Worm (Caenorhabditis elegans) whole organism, early embryonic: ENCODE measurements around the gene gcy-34.

Experiments used
- B0310.2 ChIP-seq: sonication (generic microtip); optimal IDR thresholded peaks from 2 replicates; lab custom pipeline; 2016; ENCODE audit warnings: mild to moderate bottlenecking, missing genetic modification characterization, missing compliant biosample characterization
- ama-1 ChIP-seq: fragments of 150-350 bp; optimal IDR thresholded peaks from 2 replicates; lab custom pipeline; 2014
- ceh-13 ChIP-seq: fragments of 200-800 bp; sonication (Bioruptor generic); optimal IDR thresholded peaks from 2 replicates; lab custom pipeline; 2018; ENCODE audit warnings: mild to moderate bottlenecking, missing genetic modification characterization, missing compliant biosample characterization
- ceh-36 ChIP-seq: sonication (generic microtip); optimal IDR thresholded peaks from 2 replicates; lab custom pipeline; 2016; ENCODE audit warnings: missing genetic modification characterization, inconsistent platforms, missing compliant biosample characterization
- flt-1 ChIP-seq: fragments of 200-800 bp; sonication (Bioruptor generic); IDR thresholded peaks from 2 replicates; pipeline ENCODE4 v1.3.6; 2022; ENCODE audit warnings: missing genetic modification characterization, missing compliant biosample characterization
- hmbx-1 ChIP-seq: sonication (generic microtip); optimal IDR thresholded peaks from 2 replicates; lab custom pipeline; 2016; ENCODE audit warnings: mild to moderate bottlenecking, missing genetic modification characterization, missing compliant biosample characterization
- hnd-1 ChIP-seq: sonication (generic microtip); optimal IDR thresholded peaks from 2 replicates; lab custom pipeline; 2016; ENCODE audit warnings: missing genetic modification characterization, missing compliant biosample characterization
- pes-1 ChIP-seq: fragments of 200-800 bp; sonication (Bioruptor generic); IDR thresholded peaks from 2 replicates; pipeline ENCODE4 v1.3.6; 2022; ENCODE audit warnings: missing genetic modification reagents, missing genetic modification characterization, missing compliant biosample characterization
- scrt-1 ChIP-seq: fragments of 200-800 bp; sonication (Bioruptor generic); IDR thresholded peaks from 2 replicates; pipeline ENCODE4 v1.3.6; 2022; ENCODE audit warnings: missing genetic modification characterization, missing compliant biosample characterization
- sea-1 ChIP-seq: fragments of 200-800 bp; sonication (Bioruptor generic); conservative IDR thresholded peaks from 2 replicates; pipeline ENCODE4 v1.3.6; 2022; ENCODE audit warnings: missing genetic modification characterization, missing compliant biosample characterization
- tbx-37 ChIP-seq: fragments of 200-800 bp; sonication (Bioruptor generic); conservative IDR thresholded peaks from 2 replicates; pipeline ENCODE4 v1.3.6; 2022; ENCODE audit warnings: missing genetic modification reagents, missing genetic modification characterization, missing compliant biosample characterization
- tra-4 ChIP-seq: sonication (generic microtip); optimal IDR thresholded peaks from 2 replicates; lab custom pipeline; 2017; ENCODE audit warnings: missing genetic modification characterization, missing compliant biosample characterization

ce11 chrV:13411992-13412298 lies 26.2 kb upstream of the gcy-34 start:
- TF ChIP-seq ceh-36 (tag; lab: Kevin White, UChicago) (no peak), ama-1 (lab: Kevin White, UChicago) (no peak), sea-1 (no peak), tbx-37 (GFP tag; lab: Robert Waterston, UW) (no peak), flt-1 (GFP tag; lab: Robert Waterston, UW) (no peak), tra-4 (no peak), scrt-1 (GFP tag; lab: Robert Waterston, UW) (no peak), pes-1 (no peak), hnd-1 (tag; lab: Kevin White, UChicago) (no peak), B0310.2 (tag; lab: Kevin White, UChicago) (no peak), hmbx-1 (no peak), ceh-13 (GFP tag; lab: Kevin White, UChicago) (no peak)
